Worm (Caenorhabditis elegans) whole organism, L2 larva: ENCODE measurements around the gene sca-1.
A peak's percentile ranks its signal among the peaks of the same experiment; 100 is the strongest.

Experiments used
- C34F6.9 ChIP-seq: fragments of 150-350 bp; optimal IDR thresholded peaks from 2 replicates; lab custom pipeline; 2014; ENCODE audit warnings: missing biosample characterization, missing genetic modification characterization
- F13H6.1 ChIP-seq: sonication (generic microtip); optimal IDR thresholded peaks from 2 replicates; lab custom pipeline; 2016; ENCODE audit warnings: missing genetic modification characterization, missing compliant biosample characterization
- Y55F3AM.14 ChIP-seq: fragments of 200-800 bp; sonication (Bioruptor generic); optimal IDR thresholded peaks from 2 replicates; lab custom pipeline; 2018; ENCODE audit warnings: mild to moderate bottlenecking, missing genetic modification characterization, missing compliant biosample characterization
- alr-1 ChIP-seq: fragments of 150-350 bp; optimal IDR thresholded peaks from 2 replicates; lab custom pipeline; 2014; ENCODE audit warnings: missing biosample characterization, missing genetic modification characterization
- aly-2 ChIP-seq: fragments of 150-350 bp; optimal IDR thresholded peaks from 2 replicates; lab custom pipeline; 2014; ENCODE audit warnings: missing biosample characterization, missing genetic modification characterization
- ama-1 ChIP-seq: fragments of 150-350 bp; optimal IDR thresholded peaks from 2 replicates; lab custom pipeline; 2018; ENCODE audit warnings: inconsistent platforms
- blmp-1 ChIP-seq: sonication (generic microtip); optimal IDR thresholded peaks from 2 replicates; lab custom pipeline; 2017; ENCODE audit warnings: missing genetic modification characterization, mild to moderate bottlenecking, missing compliant biosample characterization, antibody characterized with exemption, moderate library complexity; ENCODE audit not compliant: insufficient read depth
- ceh-16 ChIP-seq: fragments of 150-350 bp; optimal IDR thresholded peaks from 2 replicates; lab custom pipeline; 2014; ENCODE audit warnings: missing biosample characterization, missing genetic modification characterization
- crh-2 ChIP-seq: sonication (generic microtip); optimal IDR thresholded peaks from 2 replicates; lab custom pipeline; 2017; ENCODE audit warnings: missing biosample characterization, missing genetic modification characterization
- dmd-4 ChIP-seq: sonication (generic microtip); optimal IDR thresholded peaks from 2 replicates; lab custom pipeline; 2017; ENCODE audit warnings: missing biosample characterization, missing genetic modification characterization
- egl-27 ChIP-seq: sonication (generic microtip); optimal IDR thresholded peaks from 3 replicates; lab custom pipeline; 2017; ENCODE audit warnings: missing biosample characterization, missing genetic modification reagents, missing genetic modification characterization
- elt-1 ChIP-seq: fragments of 150-350 bp; optimal IDR thresholded peaks from 2 replicates; lab custom pipeline; 2014; ENCODE audit warnings: missing biosample characterization, missing genetic modification characterization
- elt-3 ChIP-seq: sonication (generic microtip); optimal IDR thresholded peaks from 2 replicates; lab custom pipeline; 2017; ENCODE audit warnings: missing biosample characterization, missing genetic modification characterization
- fos-1 ChIP-seq: fragments of 150-350 bp; optimal IDR thresholded peaks from 2 replicates; lab custom pipeline; 2014; ENCODE audit warnings: missing biosample characterization, missing genetic modification characterization
- gmeb-1 ChIP-seq: fragments of 150-350 bp; optimal IDR thresholded peaks from 2 replicates; lab custom pipeline; 2014; ENCODE audit warnings: missing biosample characterization, missing genetic modification characterization
- lin-11 ChIP-seq: fragments of 150-350 bp; sonication (generic microtip); optimal IDR thresholded peaks from 2 replicates; lab custom pipeline; 2014; ENCODE audit warnings: missing biosample characterization, missing genetic modification characterization, inconsistent platforms, mixed read lengths
- lin-13 ChIP-seq: fragments of 150-350 bp; optimal IDR thresholded peaks from 2 replicates; lab custom pipeline; 2014; ENCODE audit warnings: missing biosample characterization, missing genetic modification reagents, missing genetic modification characterization
- lsy-2 ChIP-seq, 2 experiments: fragments of 150-350 bp in 1 of 2; sonication (generic microtip) in 1 of 2; optimal IDR thresholded peaks; 2 replicates each; lab custom pipeline; 2014 to 2017; ENCODE audit warnings: missing biosample characterization in 2 of 2, missing genetic modification characterization in 2 of 2
- mab-5 ChIP-seq: fragments of 150-350 bp; optimal IDR thresholded peaks from 2 replicates; lab custom pipeline; 2014; ENCODE audit warnings: missing biosample characterization, missing genetic modification characterization
- mbf-1 ChIP-seq: sonication (generic microtip); optimal IDR thresholded peaks from 2 replicates; lab custom pipeline; 2017; ENCODE audit warnings: missing biosample characterization, missing genetic modification characterization
- nhr-12 ChIP-seq: fragments of 150-350 bp; optimal IDR thresholded peaks from 2 replicates; lab custom pipeline; 2014; ENCODE audit warnings: missing biosample characterization, missing genetic modification characterization
- nhr-129 ChIP-seq: fragments of 150-350 bp; optimal IDR thresholded peaks from 2 replicates; lab custom pipeline; 2014; ENCODE audit warnings: missing biosample characterization, missing genetic modification characterization
- nhr-25 ChIP-seq: fragments of 150-350 bp; sonication (generic microtip); optimal IDR thresholded peaks from 3 replicates; lab custom pipeline; 2014; ENCODE audit warnings: missing biosample characterization, missing genetic modification characterization
- nhr-6 ChIP-seq: fragments of 150-350 bp; optimal IDR thresholded peaks from 2 replicates; lab custom pipeline; 2014; ENCODE audit warnings: missing biosample characterization, missing genetic modification characterization
- nhr-77 ChIP-seq: fragments of 150-350 bp; optimal IDR thresholded peaks from 2 replicates; lab custom pipeline; 2014; ENCODE audit warnings: missing biosample characterization, missing genetic modification characterization
- peb-1 ChIP-seq: fragments of 150-350 bp; optimal IDR thresholded peaks from 2 replicates; lab custom pipeline; 2014; ENCODE audit warnings: missing biosample characterization, missing genetic modification characterization
- sem-4 ChIP-seq: fragments of 150-350 bp; optimal IDR thresholded peaks from 2 replicates; lab custom pipeline; 2014; ENCODE audit warnings: missing biosample characterization, missing genetic modification reagents, missing genetic modification characterization
- skn-1 ChIP-seq: sonication (generic microtip); optimal IDR thresholded peaks from 2 replicates; lab custom pipeline; 2017; ENCODE audit warnings: missing biosample characterization, missing genetic modification characterization
- sma-3 ChIP-seq: sonication (generic microtip); optimal IDR thresholded peaks from 2 replicates; lab custom pipeline; 2016; ENCODE audit warnings: missing genetic modification reagents, missing genetic modification characterization, missing compliant biosample characterization
- sma-9 ChIP-seq, 2 experiments: fragments of 150-350 bp in 1 of 2; sonication (generic microtip) in 1 of 2; optimal IDR thresholded peaks; 2 replicates each; lab custom pipeline; 2014 to 2016; ENCODE audit warnings: missing genetic modification characterization in 2 of 2, mild to moderate bottlenecking in 1 of 2, missing biosample characterization in 1 of 2, missing compliant biosample characterization in 1 of 2, missing genetic modification reagents in 1 of 2, moderate library complexity in 1 of 2
- snpc-4 ChIP-seq: fragments of 150-350 bp; optimal IDR thresholded peaks from 2 replicates; lab custom pipeline; 2014; ENCODE audit warnings: missing biosample characterization, missing genetic modification characterization
- unc-39 ChIP-seq: fragments of 150-350 bp; optimal IDR thresholded peaks from 2 replicates; lab custom pipeline; 2014; ENCODE audit warnings: missing biosample characterization, missing genetic modification characterization
- unc-55 ChIP-seq: fragments of 150-350 bp; sonication (generic microtip); optimal IDR thresholded peaks from 3 replicates; lab custom pipeline; 2014; ENCODE audit warnings: missing biosample characterization, missing genetic modification reagents, missing genetic modification characterization
- zag-1 ChIP-seq: fragments of 150-350 bp; optimal IDR thresholded peaks from 2 replicates; lab custom pipeline; 2014; ENCODE audit warnings: missing biosample characterization, missing genetic modification characterization
- ztf-11 ChIP-seq: sonication (generic microtip); optimal IDR thresholded peaks from 2 replicates; lab custom pipeline; 2017; ENCODE audit warnings: missing biosample characterization, missing genetic modification characterization
- ztf-4 ChIP-seq: fragments of 150-350 bp; optimal IDR thresholded peaks from 2 replicates; lab custom pipeline; 2014; ENCODE audit warnings: missing biosample characterization, missing genetic modification characterization

The sca-1 gene

ce11 chrIII:10810483-10810836 is 6.2 kb downstream of the sca-1 start:
- TF ChIP-seq Y55F3AM.14, result no peak
- no peak for TF ChIP-seq alr-1 (tag; lab: Kevin White, UChicago)
- TF ChIP-seq nhr-6 (tag; lab: Kevin White, UChicago), result no peak
- TF ChIP-seq ztf-11 (tag; lab: Kevin White, UChicago), result no peak
- no peak for TF ChIP-seq nhr-77 (tag; lab: Kevin White, UChicago)
- no peak for TF ChIP-seq skn-1 (tag; lab: Kevin White, UChicago)
- no peak for TF ChIP-seq snpc-4
- no peak for TF ChIP-seq aly-2 (tag; lab: Kevin White, UChicago)
- TF ChIP-seq fos-1 (tag; lab: Kevin White, UChicago), result no peak
- no peak for TF ChIP-seq mbf-1 (tag; lab: Kevin White, UChicago)
- no peak for TF ChIP-seq nhr-12

- no peak for TF ChIP-seq nhr-77 (tag; lab: Kevin White, UChicago)
- no peak for TF ChIP-seq alr-1 (tag; lab: Kevin White, UChicago)
- TF ChIP-seq nhr-12, result no peak
- no peak for TF ChIP-seq fos-1 (tag; lab: Kevin White, UChicago)
- no peak for TF ChIP-seq Y55F3AM.14
- no peak for TF ChIP-seq lin-13 (GFP tag; lab: Kevin White, UChicago)
- TF ChIP-seq unc-39 (tag; lab: Kevin White, UChicago), result no peak
- TF ChIP-seq gmeb-1, result no peak
- TF ChIP-seq ztf-11 (tag; lab: Kevin White, UChicago), result no peak
- TF ChIP-seq blmp-1, result no peak
- no peak for TF ChIP-seq ceh-16 (tag; lab: Kevin White, UChicago)
- TF ChIP-seq crh-2 (tag; lab: Kevin White, UChicago), result no peak
- TF ChIP-seq elt-1 (tag; lab: Kevin White, UChicago), result no peak
- TF ChIP-seq mbf-1 (tag; lab: Kevin White, UChicago), result no peak
Measured at ce11 chrIII:10809568-10809967, 7.1 kb downstream of the sca-1 start.

ce11 chrIII:10808802-10809201 is 7.8 kb downstream of the sca-1 start:
- TF ChIP-seq sem-4 (tag; lab: Kevin White, UChicago) (no peak), egl-27 (tag; lab: Kevin White, UChicago) (no peak), nhr-12 (no peak)

ce11 chrIII:10807956-10808355 is 8.7 kb downstream of the sca-1 start:
- TF ChIP-seq zag-1 (tag; lab: Kevin White, UChicago), result no peak
- TF ChIP-seq fos-1 (tag; lab: Kevin White, UChicago), result peak; percentile 31
- no peak for TF ChIP-seq nhr-77 (tag; lab: Kevin White, UChicago)
- TF ChIP-seq F13H6.1 (tag; lab: Kevin White, UChicago), result peak; percentile 21
- peak in 1 of 2 experiments; percentile 31 for TF ChIP-seq lsy-2 (tag; optimal IDR thresholded peaks at IDR 0.05; lab: Kevin White, UChicago)
- TF ChIP-seq sma-9 (GFP tag; optimal IDR thresholded peaks at IDR 0.05; lab: Kevin White, UChicago), result peak; percentile 9
- no peak for TF ChIP-seq sma-9 (tag; optimal IDR thresholded peaks at IDR 0.05; lab: Kevin White, UChicago)
- TF ChIP-seq unc-55, result peak; percentile 57
- TF ChIP-seq nhr-129, result peak; percentile 51
- TF ChIP-seq C34F6.9 (tag; lab: Kevin White, UChicago), result peak; percentile 51
- TF ChIP-seq mab-5 (tag; lab: Kevin White, UChicago), result no peak
- peak; percentile 5 for TF ChIP-seq ztf-4 (tag; lab: Kevin White, UChicago)
- no peak for TF ChIP-seq elt-3 (tag; lab: Kevin White, UChicago)

ce11 chrIII:10807236-10807635 is 9.4 kb downstream of the sca-1 start:
- TF ChIP-seq unc-55 (no peak), mab-5 (tag; lab: Kevin White, UChicago) (no peak), lin-11 (tag; lab: Kevin White, UChicago) (no peak), lsy-2 (tag; optimal IDR thresholded peaks at IDR 0.05; lab: Kevin White, UChicago) (no peak), nhr-129 (no peak), fos-1 (tag; lab: Kevin White, UChicago) (no peak), ceh-16 (tag; lab: Kevin White, UChicago) (no peak), alr-1 (tag; lab: Kevin White, UChicago) (no peak), gmeb-1 (no peak), nhr-6 (tag; lab: Kevin White, UChicago) (no peak), aly-2 (tag; lab: Kevin White, UChicago) (no peak), dmd-4 (tag; lab: Kevin White, UChicago) (no peak), nhr-25 (tag; lab: Kevin White, UChicago) (no peak), peb-1 (tag; lab: Kevin White, UChicago) (no peak), ama-1 (lab: Kevin White, UChicago) (no peak), egl-27 (tag; lab: Kevin White, UChicago) (no peak), ztf-4 (tag; lab: Kevin White, UChicago) (no peak), ztf-11 (tag; lab: Kevin White, UChicago) (no peak), sma-3 (no peak)
